Worm (Caenorhabditis elegans) whole organism, mixed stage, embryonic: ENCODE data around the gene snrp-40.1.

Experiments used
- ces-1 ChIP-seq: fragments of 150-350 bp; optimal IDR thresholded peaks from 2 replicates; lab custom pipeline; 2014; ENCODE audit warnings: missing biosample characterization, missing genetic modification reagents, missing genetic modification characterization
- ham-2 ChIP-seq: fragments of 200-800 bp; sonication (Bioruptor generic); optimal IDR thresholded peaks from 2 replicates; lab custom pipeline; 2018; ENCODE audit warnings: mild to moderate bottlenecking, missing genetic modification characterization, missing compliant biosample characterization
- lin-13 ChIP-seq: fragments of 150-350 bp; optimal IDR thresholded peaks from 2 replicates; lab custom pipeline; 2014; ENCODE audit warnings: missing biosample characterization, missing genetic modification characterization
- mep-1 ChIP-seq: fragments of 150-350 bp; optimal IDR thresholded peaks from 2 replicates; lab custom pipeline; 2017; ENCODE audit warnings: missing biosample characterization, missing genetic modification reagents, missing genetic modification characterization, inconsistent platforms
- snpc-4 ChIP-seq: fragments of 150-350 bp; optimal IDR thresholded peaks from 2 replicates; lab custom pipeline; 2014; ENCODE audit warnings: missing biosample characterization, missing genetic modification characterization
- sptf-1 ChIP-seq: sonication (generic microtip); optimal IDR thresholded peaks from 2 replicates; lab custom pipeline; 2017; ENCODE audit warnings: mild to moderate bottlenecking, missing genetic modification characterization, moderate library complexity, missing compliant biosample characterization
- unc-62 ChIP-seq: fragments of 150-350 bp; optimal IDR thresholded peaks from 2 replicates; lab custom pipeline; 2014; ENCODE audit warnings: missing biosample characterization, missing genetic modification reagents, missing genetic modification characterization
- ztf-11 ChIP-seq: fragments of 150-350 bp; optimal IDR thresholded peaks from 2 replicates; lab custom pipeline; 2014; ENCODE audit warnings: missing biosample characterization, missing genetic modification characterization

DNA sequence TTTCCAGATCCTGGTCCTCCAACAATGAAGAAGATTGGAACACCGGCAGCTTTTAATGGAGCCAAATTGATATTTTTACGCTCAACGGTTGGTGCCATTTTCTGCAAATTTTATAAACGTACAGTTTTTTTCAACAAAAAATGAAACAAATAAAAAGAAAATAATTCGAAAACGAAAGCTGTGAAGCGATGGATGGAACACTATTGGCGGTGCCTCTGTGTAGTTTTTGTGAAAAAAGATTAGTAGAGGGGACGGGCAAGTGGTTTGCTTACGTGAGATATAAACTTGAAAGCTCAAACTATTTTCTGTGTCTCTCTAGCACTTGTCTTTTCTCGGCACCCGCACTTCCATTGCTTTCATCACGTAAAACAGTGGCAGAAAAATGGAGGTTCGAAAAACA, 12.0 kb downstream of the snrp-40.1 start, which contains the start of gene F38B2.4:
- TF ChIP-seq ztf-11 = no peak
- TF ChIP-seq unc-62 (GFP tag; lab: Kevin White, UChicago) = no peak
- TF ChIP-seq lin-13 (tag; lab: Kevin White, UChicago) = no peak
- no peak for TF ChIP-seq ces-1 (GFP tag; lab: Kevin White, UChicago)
- TF ChIP-seq sptf-1 (tag; lab: Kevin White, UChicago) = no peak
- TF ChIP-seq mep-1 (tag; lab: Kevin White, UChicago) = no peak
- no peak for TF ChIP-seq snpc-4 (tag; lab: Kevin White, UChicago)
- no peak for TF ChIP-seq ham-2
